6 worm cellular contexts compared by ENCODE assay signal in the genomic region with DNA sequence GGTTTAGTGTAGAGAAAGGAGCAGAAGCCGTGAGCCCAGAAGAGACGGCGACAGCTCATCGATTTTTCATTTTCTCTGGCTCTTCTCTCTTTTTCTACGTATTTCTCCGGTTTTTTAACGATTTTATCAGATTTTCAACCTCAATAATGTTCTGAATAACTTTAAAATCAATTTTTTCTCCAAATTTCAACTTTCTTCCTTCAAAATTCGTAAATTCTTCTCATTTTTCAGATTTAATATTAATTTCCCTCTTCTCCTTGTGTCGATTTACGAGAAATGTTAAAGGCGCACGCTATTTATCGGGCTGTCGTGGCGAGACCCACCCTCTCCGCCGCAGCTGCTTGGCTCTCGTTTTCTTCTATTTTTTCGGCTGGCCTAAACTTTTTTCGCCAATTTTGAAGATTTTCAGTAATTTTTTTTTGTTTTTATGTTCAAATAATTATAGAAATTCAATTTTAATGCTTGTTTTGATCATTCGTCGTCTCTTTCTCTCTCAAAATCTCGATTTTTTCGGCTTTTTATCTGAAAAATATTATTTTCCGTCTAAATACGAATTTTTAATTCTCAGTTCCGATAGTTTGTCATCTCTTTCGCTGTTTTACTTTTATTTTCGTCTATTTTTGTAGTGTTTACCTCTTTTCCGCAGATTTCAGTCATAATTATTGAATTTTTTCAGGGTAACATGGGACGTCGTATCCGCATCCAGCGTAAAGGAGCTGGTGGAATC.
TF ChIP-seq lines count a peak whose summit lies in the region.

A gene (minus strand): TSS at position 77 of the 727 bp plus-strand sequence.
A gene (plus strand): TSS at position 677 of the 727 bp plus-strand sequence.

TF ChIP-seq in whole organism, L1 larva, 84 proteins besides CTCF, POLR2A, EP300 and RAD21 (continued from another document and continues in another):
- TF ChIP-seq lsy-2 (tag; optimal IDR thresholded peaks at IDR 0.05; lab: Kevin White, UChicago) = peak; percentile 33 to 86
- no peak for TF ChIP-seq egl-27 (tag; optimal IDR thresholded peaks at IDR 0.05; lab: Kevin White, UChicago)
- TF ChIP-seq elt-2 (tag; optimal IDR thresholded peaks at IDR 0.05; lab: Kevin White, UChicago) = no peak
- no peak for TF ChIP-seq ceh-90 (tag; optimal IDR thresholded peaks at IDR 0.05; lab: Kevin White, UChicago)
- no peak for TF ChIP-seq ama-1 (optimal IDR thresholded peaks at IDR 0.05; lab: Kevin White, UChicago)
- peak; percentile 57 for TF ChIP-seq dsc-1 (tag; optimal IDR thresholded peaks at IDR 0.05; lab: Kevin White, UChicago)
- TF ChIP-seq F16B12.6 (tag; optimal IDR thresholded peaks at IDR 0.05; lab: Kevin White, UChicago) = peak; percentile 57
- peak; percentile 78 for TF ChIP-seq nhr-71 (tag; optimal IDR thresholded peaks at IDR 0.05; lab: Kevin White, UChicago)
- no peak for TF ChIP-seq sptf-1 (tag; optimal IDR thresholded peaks at IDR 0.05; lab: Kevin White, UChicago)
- TF ChIP-seq nhr-11 (tag; optimal IDR thresholded peaks at IDR 0.05; lab: Kevin White, UChicago) = no peak
- peak; percentile 60 for TF ChIP-seq blmp-1 (tag; optimal IDR thresholded peaks at IDR 0.05; lab: Kevin White, UChicago)
- TF ChIP-seq rnt-1 (tag; optimal IDR thresholded peaks at IDR 0.05; lab: Kevin White, UChicago) = peak; percentile 62
- peak; percentile 62 to 84 for TF ChIP-seq lin-35 (GFP tag; optimal IDR thresholded peaks at IDR 0.05; lab: Kevin White, UChicago)
- peak; percentile 43 for TF ChIP-seq nhr-19 (GFP tag; conservative IDR thresholded peaks at IDR 0.05; lab: Robert Waterston, UW)
- TF ChIP-seq skn-1 (tag; optimal IDR thresholded peaks at IDR 0.05; lab: Kevin White, UChicago) = peak; percentile 65
- peak; percentile 9 for TF ChIP-seq nhr-237 (tag; optimal IDR thresholded peaks at IDR 0.05; lab: Kevin White, UChicago)
- peak; percentile 59 for TF ChIP-seq fkh-8 (tag; optimal IDR thresholded peaks at IDR 0.05; lab: Kevin White, UChicago)
- TF ChIP-seq nhr-85 (tag; lab: Kevin White, UChicago) = peak; percentile 80
- no peak for TF ChIP-seq lin-14 (GFP tag; optimal IDR thresholded peaks at IDR 0.05; lab: Kevin White, UChicago)
- TF ChIP-seq unc-62 (GFP tag; optimal IDR thresholded peaks at IDR 0.05; lab: Kevin White, UChicago) = no peak
- peak; percentile 59 for TF ChIP-seq xbp-1 (tag; optimal IDR thresholded peaks at IDR 0.05; lab: Kevin White, UChicago)

TF ChIP-seq in whole organism, L2 larva, 48 proteins besides CTCF, POLR2A, EP300 and RAD21 (continued from another document):
- no peak for TF ChIP-seq nhr-237 (tag; optimal IDR thresholded peaks at IDR 0.05; lab: Kevin White, UChicago)
- TF ChIP-seq C34F6.9 (tag; optimal IDR thresholded peaks at IDR 0.05; lab: Kevin White, UChicago) = peak; percentile 78
- TF ChIP-seq alr-1 (tag; optimal IDR thresholded peaks at IDR 0.05; lab: Kevin White, UChicago) = no peak
- no peak for TF ChIP-seq crh-2 (tag; optimal IDR thresholded peaks at IDR 0.05; lab: Kevin White, UChicago)
- TF ChIP-seq sma-3 (GFP tag; optimal IDR thresholded peaks at IDR 0.05; lab: Kevin White, UChicago) = peak; percentile 9
- no peak for TF ChIP-seq lin-39 (tag; optimal IDR thresholded peaks at IDR 0.05; lab: Kevin White, UChicago)
- no peak for TF ChIP-seq nhr-12 (tag; optimal IDR thresholded peaks at IDR 0.05; lab: Kevin White, UChicago)
- peak; percentile 24 for TF ChIP-seq lin-11 (tag; optimal IDR thresholded peaks at IDR 0.05; lab: Kevin White, UChicago)
- peak; percentile 46 for TF ChIP-seq sem-4 (tag; optimal IDR thresholded peaks at IDR 0.05; lab: Kevin White, UChicago)
- peak in 1 of 2 experiments; percentile 83 for TF ChIP-seq lsy-2 (tag; optimal IDR thresholded peaks at IDR 0.05; lab: Kevin White, UChicago)
- TF ChIP-seq nhr-6 (tag; optimal IDR thresholded peaks at IDR 0.05; lab: Kevin White, UChicago) = no peak
- TF ChIP-seq zag-1 (tag; optimal IDR thresholded peaks at IDR 0.05; lab: Kevin White, UChicago) = no peak
- TF ChIP-seq gmeb-1 (tag; optimal IDR thresholded peaks at IDR 0.05; lab: Kevin White, UChicago) = peak; percentile 67
- peak; percentile 52 for TF ChIP-seq lin-13 (GFP tag; optimal IDR thresholded peaks at IDR 0.05; lab: Kevin White, UChicago)
- TF ChIP-seq unc-39 (tag; optimal IDR thresholded peaks at IDR 0.05; lab: Kevin White, UChicago) = no peak

TF ChIP-seq in whole organism, L3 larva, 47 proteins besides CTCF, POLR2A, EP300 and RAD21 (continued from another document):
- TF ChIP-seq ZK546.5 (tag; optimal IDR thresholded peaks at IDR 0.05; lab: Kevin White, UChicago) = no peak
- peak; percentile 46 for TF ChIP-seq ceh-28 (tag; optimal IDR thresholded peaks at IDR 0.05; lab: Kevin White, UChicago)
- TF ChIP-seq mml-1 (tag; optimal IDR thresholded peaks at IDR 0.05; lab: Kevin White, UChicago) = no peak
- no peak for TF ChIP-seq unc-39 (tag; optimal IDR thresholded peaks at IDR 0.05; lab: Kevin White, UChicago)
- TF ChIP-seq fos-1 (tag; optimal IDR thresholded peaks at IDR 0.05; lab: Kevin White, UChicago) = no peak
- peak; percentile 57 for TF ChIP-seq lin-39 (tag; optimal IDR thresholded peaks at IDR 0.05; lab: Kevin White, UChicago)
- TF ChIP-seq nhr-23 (tag; optimal IDR thresholded peaks at IDR 0.05; lab: Kevin White, UChicago) = peak; percentile 64
- TF ChIP-seq sea-2 (GFP tag; optimal IDR thresholded peaks at IDR 0.05; lab: Kevin White, UChicago) = no peak
- peak; percentile 93 for TF ChIP-seq R02D3.7 (tag; optimal IDR thresholded peaks at IDR 0.05; lab: Kevin White, UChicago)
- peak; percentile 18 for TF ChIP-seq ama-1 (optimal IDR thresholded peaks at IDR 0.05; lab: Kevin White, UChicago)
- TF ChIP-seq elt-1 (tag; optimal IDR thresholded peaks at IDR 0.05; lab: Kevin White, UChicago) = no peak
- TF ChIP-seq lin-15B (tag; optimal IDR thresholded peaks at IDR 0.05; lab: Kevin White, UChicago) = peak; percentile 69
- TF ChIP-seq nhr-25 (tag; optimal IDR thresholded peaks at IDR 0.05; lab: Kevin White, UChicago) = peak; percentile 44
- TF ChIP-seq nhr-237 (tag; optimal IDR thresholded peaks at IDR 0.05; lab: Kevin White, UChicago) = no peak
- peak; percentile 18 for TF ChIP-seq nhr-11 (tag; optimal IDR thresholded peaks at IDR 0.05; lab: Kevin White, UChicago)
TF ChIP-seq in whole organism, L3 larva: peak in this region for 13.

TF ChIP-seq in whole organism, L4 larva, 104 proteins besides CTCF, POLR2A, EP300 and RAD21 (continued from another document and continues in another):
- TF ChIP-seq mep-1 (tag; optimal IDR thresholded peaks at IDR 0.05; lab: Kevin White, UChicago) = peak; percentile 69
- TF ChIP-seq attf-4 (tag; optimal IDR thresholded peaks at IDR 0.05; lab: Kevin White, UChicago) = no peak
- TF ChIP-seq D1046.2 (GFP tag; IDR thresholded peaks at IDR 0.05; lab: Robert Waterston, UW) = no peak
- peak; percentile 55 for TF ChIP-seq dve-1 (tag; optimal IDR thresholded peaks at IDR 0.05; lab: Kevin White, UChicago; ENCODE audit: insufficient read depth)
- no peak for TF ChIP-seq spr-3 (GFP tag; optimal IDR thresholded peaks at IDR 0.05; lab: Kevin White, UChicago)
- TF ChIP-seq ceh-28 (tag; optimal IDR thresholded peaks at IDR 0.05; lab: Kevin White, UChicago) = no peak
- TF ChIP-seq pha-4 (GFP tag; IDR thresholded peaks at IDR 0.05; lab: Robert Waterston, UW) = 0 out of 2 replicates have a peak, but pooled peaks have one; percentile 49
- TF ChIP-seq pha-4 (tag; optimal IDR thresholded peaks at IDR 0.05; lab: Kevin White, UChicago) = no peak
- no peak for TF ChIP-seq lin-13 (GFP tag; optimal IDR thresholded peaks at IDR 0.05; lab: Kevin White, UChicago)
- TF ChIP-seq dpl-1 (GFP tag; optimal IDR thresholded peaks at IDR 0.05; lab: Kevin White, UChicago) = peak; percentile 55
- peak in 1 of 2 experiments; percentile 43 for TF ChIP-seq hif-1 (tag; optimal IDR thresholded peaks at IDR 0.05; lab: Kevin White, UChicago)
- TF ChIP-seq F49E8.2 (tag; optimal IDR thresholded peaks at IDR 0.05; lab: Kevin White, UChicago; ENCODE audit: borderline replicate concordance) = no peak
- peak; percentile 0 to 73 for TF ChIP-seq lsy-2 (tag; optimal IDR thresholded peaks at IDR 0.05; lab: Kevin White, UChicago)
- TF ChIP-seq mdl-1 (tag; optimal IDR thresholded peaks at IDR 0.05; lab: Kevin White, UChicago) = peak in 1 of 2 experiments; percentile 2
- TF ChIP-seq hlh-11 (tag; optimal IDR thresholded peaks at IDR 0.05; lab: Kevin White, UChicago) = peak; percentile 55
- TF ChIP-seq egl-43 (GFP tag; IDR thresholded peaks at IDR 0.05; lab: Robert Waterston, UW) = no peak
- TF ChIP-seq nhr-11 (tag; optimal IDR thresholded peaks at IDR 0.05; lab: Kevin White, UChicago) = peak; percentile 23
- TF ChIP-seq cey-2 (tag; optimal IDR thresholded peaks at IDR 0.05; lab: Kevin White, UChicago; ENCODE audit: borderline replicate concordance, insufficient read depth) = no peak
- no peak for TF ChIP-seq nhr-102 (tag; optimal IDR thresholded peaks at IDR 0.05; lab: Kevin White, UChicago)
- TF ChIP-seq jun-1 (tag; optimal IDR thresholded peaks at IDR 0.05; lab: Kevin White, UChicago) = no peak
- TF ChIP-seq egl-27 (tag; optimal IDR thresholded peaks at IDR 0.05; lab: Kevin White, UChicago) = no peak
- TF ChIP-seq set-16 (GFP tag; IDR thresholded peaks at IDR 0.05; lab: Robert Waterston, UW) = no peak
- peak; percentile 23 for TF ChIP-seq unc-130 (GFP tag; optimal IDR thresholded peaks at IDR 0.05; lab: Kevin White, UChicago)
- TF ChIP-seq daf-19 (GFP tag; conservative IDR thresholded peaks at IDR 0.05; lab: Robert Waterston, UW) = no peak
- peak; percentile 44; the same call in 1 of the 2 replicates for TF ChIP-seq lin-38 (GFP tag; IDR thresholded peaks at IDR 0.05; lab: Robert Waterston, UW)

TF ChIP-seq in whole organism, late embryonic, 69 proteins besides CTCF, POLR2A, EP300 and RAD21 (continued from another document):
- TF ChIP-seq lin-11 (tag; optimal IDR thresholded peaks at IDR 0.05; lab: Kevin White, UChicago) (no peak), unc-55 (GFP tag; optimal IDR thresholded peaks at IDR 0.05; lab: Kevin White, UChicago) (no peak), hlh-13 (GFP tag; optimal IDR thresholded peaks at IDR 0.05; lab: Kevin White, UChicago) (no peak), sox-2 (GFP tag; IDR thresholded peaks at IDR 0.05; lab: Robert Waterston, UW) (no peak), K02D7.2 (tag; optimal IDR thresholded peaks at IDR 0.05; lab: Kevin White, UChicago) (no peak), ceh-48 (tag; optimal IDR thresholded peaks at IDR 0.05; lab: Kevin White, UChicago) (peak; percentile 83), fax-1 (tag; optimal IDR thresholded peaks at IDR 0.05; lab: Kevin White, UChicago) (no peak), dmd-4 (tag; optimal IDR thresholded peaks at IDR 0.05; lab: Kevin White, UChicago; ENCODE audit: borderline replicate concordance) (no peak), hlh-30 (tag; optimal IDR thresholded peaks at IDR 0.05; lab: Kevin White, UChicago; ENCODE audit: insufficient read depth) (no peak), pha-2 (tag; optimal IDR thresholded peaks at IDR 0.05; lab: Kevin White, UChicago) (no peak), nhr-11 (tag; optimal IDR thresholded peaks at IDR 0.05; lab: Kevin White, UChicago) (no peak), ttx-3 (tag; optimal IDR thresholded peaks at IDR 0.05; lab: Kevin White, UChicago) (no peak), ceh-14 (tag; optimal IDR thresholded peaks at IDR 0.05; lab: Kevin White, UChicago) (no peak), eyg-1 (tag; optimal IDR thresholded peaks at IDR 0.05; lab: Kevin White, UChicago) (no peak), nfya-1 (tag; optimal IDR thresholded peaks at IDR 0.05; lab: Kevin White, UChicago) (peak; percentile 56), ets-4 (tag; optimal IDR thresholded peaks at IDR 0.05; lab: Kevin White, UChicago) (no peak), unc-3 (GFP tag; conservative IDR thresholded peaks at IDR 0.05; lab: Robert Waterston, UW) (no peak), unc-3 (tag; optimal IDR thresholded peaks at IDR 0.05; lab: Kevin White, UChicago) (no peak)

TF ChIP-seq in whole organism, young adult, 124 proteins besides CTCF, POLR2A, EP300 and RAD21 (continued from another document and continues in another):
- TF ChIP-seq snpc-1.1 (tag; optimal IDR thresholded peaks at IDR 0.05; lab: Kevin White, UChicago; ENCODE audit: insufficient read depth) = no peak
- TF ChIP-seq snpc-4 (GFP tag; optimal IDR thresholded peaks at IDR 0.05; lab: Kevin White, UChicago) = peak; percentile 44
- TF ChIP-seq snpc-4 (tag; optimal IDR thresholded peaks at IDR 0.05; lab: Kevin White, UChicago) = peak in 2 of 4 experiments; percentile 9 to 36
- TF ChIP-seq dpl-1 (GFP tag; optimal IDR thresholded peaks at IDR 0.05; lab: Kevin White, UChicago) = no peak
- no peak for TF ChIP-seq ceh-58 (GFP tag; IDR thresholded peaks at IDR 0.05; lab: Robert Waterston, UW)
- TF ChIP-seq zim-3 (tag; optimal IDR thresholded peaks at IDR 0.05; lab: Kevin White, UChicago) = no peak
- TF ChIP-seq chd-7 (tag; optimal IDR thresholded peaks at IDR 0.05; lab: Kevin White, UChicago) = no peak
- TF ChIP-seq mcd-1 (GFP tag; IDR thresholded peaks at IDR 0.05; lab: Robert Waterston, UW) = peak; percentile 20; the same call in 1 of the 2 replicates
- TF ChIP-seq F23B12.7 (tag; optimal IDR thresholded peaks at IDR 0.05; lab: Kevin White, UChicago; ENCODE audit: insufficient read depth) = peak; percentile 53
- no peak for TF ChIP-seq nhr-90 (tag; optimal IDR thresholded peaks at IDR 0.05; lab: Kevin White, UChicago)
- TF ChIP-seq F57A8.1 (GFP tag; optimal IDR thresholded peaks at IDR 0.05; lab: Kevin White, UChicago) = no peak
- no peak for TF ChIP-seq die-1 (tag; optimal IDR thresholded peaks at IDR 0.05; lab: Kevin White, UChicago)
- no peak for TF ChIP-seq ztf-26 (tag; optimal IDR thresholded peaks at IDR 0.05; lab: Kevin White, UChicago)
- TF ChIP-seq lin-40 (tag; optimal IDR thresholded peaks at IDR 0.05; lab: Kevin White, UChicago) = peak; percentile 24
- no peak for TF ChIP-seq ceh-79 (tag; optimal IDR thresholded peaks at IDR 0.05; lab: Kevin White, UChicago)
- TF ChIP-seq unc-130 (GFP tag; optimal IDR thresholded peaks at IDR 0.05; lab: Kevin White, UChicago) = no peak
- no peak for TF ChIP-seq ceh-91 (GFP tag; IDR thresholded peaks at IDR 0.05; lab: Robert Waterston, UW)
- peak; percentile 69; the same call in 1 of the 2 replicates for TF ChIP-seq D2030.7 (GFP tag; IDR thresholded peaks at IDR 0.05; lab: Robert Waterston, UW)
- no peak for TF ChIP-seq tbx-9 (tag; optimal IDR thresholded peaks at IDR 0.05; lab: Kevin White, UChicago; ENCODE audit: borderline replicate concordance)
- no peak for TF ChIP-seq pbrm-1 (GFP tag; IDR thresholded peaks at IDR 0.05; lab: Robert Waterston, UW)
- peak; percentile 10 for TF ChIP-seq nhr-80 (tag; optimal IDR thresholded peaks at IDR 0.05; lab: Kevin White, UChicago)
- TF ChIP-seq ceh-100 (GFP tag; IDR thresholded peaks at IDR 0.05; lab: Robert Waterston, UW) = no peak
- TF ChIP-seq egrh-3 (GFP tag; IDR thresholded peaks at IDR 0.05; lab: Robert Waterston, UW) = 0 out of 2 replicates have a peak, but pooled peaks have one; percentile 15
- peak; percentile 21 for TF ChIP-seq efl-1 (GFP tag; optimal IDR thresholded peaks at IDR 0.05; lab: Kevin White, UChicago)
- peak; percentile 13 for TF ChIP-seq tbp1 (GFP tag; optimal IDR thresholded peaks at IDR 0.05; lab: Kevin White, UChicago)
- TF ChIP-seq F55B11.4 (tag; optimal IDR thresholded peaks at IDR 0.05; lab: Kevin White, UChicago; ENCODE audit: borderline replicate concordance, insufficient read depth) = no peak
- TF ChIP-seq T26A5.8 (tag; optimal IDR thresholded peaks at IDR 0.05; lab: Kevin White, UChicago) = no peak
- peak; percentile 51 for TF ChIP-seq attf-5 (GFP tag; optimal IDR thresholded peaks at IDR 0.05; lab: Kevin White, UChicago)
- TF ChIP-seq F49E8.2 (tag; optimal IDR thresholded peaks at IDR 0.05; lab: Kevin White, UChicago; ENCODE audit: insufficient read depth) = no peak
- no peak for TF ChIP-seq ZK185.1 (tag; optimal IDR thresholded peaks at IDR 0.05; lab: Kevin White, UChicago; ENCODE audit: poor library complexity, severe bottlenecking)
- no peak for TF ChIP-seq mel-28 (tag; optimal IDR thresholded peaks at IDR 0.05; lab: Kevin White, UChicago; ENCODE audit: borderline replicate concordance)
- TF ChIP-seq somi-1 (GFP tag; optimal IDR thresholded peaks at IDR 0.05; lab: Kevin White, UChicago) = no peak
- TF ChIP-seq athp-1 (tag; optimal IDR thresholded peaks at IDR 0.05; lab: Kevin White, UChicago) = no peak
- TF ChIP-seq lsy-27 (tag; optimal IDR thresholded peaks at IDR 0.05; lab: Kevin White, UChicago; ENCODE audit: borderline replicate concordance, insufficient read depth) = no peak
- no peak for TF ChIP-seq hlh-26 (GFP tag; conservative IDR thresholded peaks at IDR 0.05; lab: Robert Waterston, UW)
- TF ChIP-seq ztf-18 (tag; optimal IDR thresholded peaks at IDR 0.05; lab: Kevin White, UChicago) = no peak
- no peak for TF ChIP-seq hlh-12 (tag; optimal IDR thresholded peaks at IDR 0.05; lab: Kevin White, UChicago)
- TF ChIP-seq madf-3 (GFP tag; IDR thresholded peaks at IDR 0.05; lab: Robert Waterston, UW) = no peak
- no peak for TF ChIP-seq nhr-120 (GFP tag; IDR thresholded peaks at IDR 0.05; lab: Robert Waterston, UW)
